Worm (Caenorhabditis elegans) whole organism, midembryonic: ENCODE data around the gene Y81B9A.2.

Experiments used
- T22C8.4 ChIP-seq: fragments of 200-800 bp; sonication (Bioruptor generic); IDR thresholded peaks from 2 replicates; pipeline ENCODE4 v1.3.6; 2022; ENCODE audit warnings: missing genetic modification characterization, missing compliant biosample characterization
- cog-1 ChIP-seq: sonication (generic microtip); optimal IDR thresholded peaks from 2 replicates; lab custom pipeline; 2016; ENCODE audit warnings: missing genetic modification characterization, missing compliant biosample characterization
- flt-1 ChIP-seq: fragments of 200-800 bp; sonication (Bioruptor generic); IDR thresholded peaks from 2 replicates; pipeline ENCODE4 v1.3.6; 2022; ENCODE audit warnings: missing genetic modification characterization, missing compliant biosample characterization
- klf-2 ChIP-seq: fragments of 200-800 bp; sonication (Bioruptor generic); conservative IDR thresholded peaks from 2 replicates; pipeline ENCODE4 v1.3.6; 2022; ENCODE audit warnings: missing genetic modification reagents, missing genetic modification characterization, missing compliant biosample characterization
- med-1 ChIP-seq: sonication (generic microtip); optimal IDR thresholded peaks from 2 replicates; lab custom pipeline; 2017; ENCODE audit warnings: missing genetic modification characterization, mild to moderate bottlenecking, missing compliant biosample characterization, antibody characterized with exemption, missing genetic modification reagents; ENCODE audit not compliant: insufficient read depth
- ref-1 ChIP-seq: fragments of 200-800 bp; sonication (Bioruptor generic); conservative IDR thresholded peaks from 2 replicates; pipeline ENCODE4 v1.3.6; 2022; ENCODE audit warnings: missing genetic modification reagents, missing genetic modification characterization, missing compliant biosample characterization
- tab-1 ChIP-seq: fragments of 200-800 bp; sonication (Bioruptor generic); IDR thresholded peaks from 2 replicates; pipeline ENCODE4 v1.3.6; 2022; ENCODE audit warnings: missing genetic modification characterization, missing compliant biosample characterization
- ztf-23 ChIP-seq: fragments of 200-800 bp; sonication (Bioruptor generic); IDR thresholded peaks from 2 replicates; pipeline ENCODE4 v1.3.6; 2022; ENCODE audit warnings: missing genetic modification reagents, missing genetic modification characterization, missing compliant biosample characterization
- ztf-29 ChIP-seq: fragments of 200-800 bp; sonication (Bioruptor generic); IDR thresholded peaks from 2 replicates; pipeline ENCODE4 v1.3.6; 2022; ENCODE audit warnings: missing genetic modification reagents, missing genetic modification characterization, missing compliant biosample characterization

Y81B9A.2 gene

DNA sequence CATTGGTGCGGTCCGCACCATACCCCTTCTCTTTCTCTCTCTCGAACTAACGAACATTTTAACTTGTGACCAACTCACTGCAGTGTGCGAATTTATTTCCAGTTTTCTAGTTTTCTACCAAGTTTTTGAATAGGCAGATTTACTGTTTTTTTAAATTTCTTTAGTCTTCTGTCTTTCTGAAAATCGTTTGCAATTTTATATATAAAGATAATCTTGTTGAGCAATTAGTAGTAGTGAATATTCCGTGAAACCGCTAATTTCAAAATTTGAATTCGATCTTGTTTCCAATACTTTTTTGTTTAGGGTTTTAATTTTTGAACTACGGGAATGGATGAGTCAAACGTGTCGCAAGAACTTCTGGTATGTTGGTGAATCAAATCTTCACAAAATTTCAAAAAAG is at the start of gene Y81B9A.2:
TSS of gene Y81B9A.2 (plus strand) at position 301 of the 400 bp plus-strand sequence.
- no peak for TF ChIP-seq ref-1

DNA sequence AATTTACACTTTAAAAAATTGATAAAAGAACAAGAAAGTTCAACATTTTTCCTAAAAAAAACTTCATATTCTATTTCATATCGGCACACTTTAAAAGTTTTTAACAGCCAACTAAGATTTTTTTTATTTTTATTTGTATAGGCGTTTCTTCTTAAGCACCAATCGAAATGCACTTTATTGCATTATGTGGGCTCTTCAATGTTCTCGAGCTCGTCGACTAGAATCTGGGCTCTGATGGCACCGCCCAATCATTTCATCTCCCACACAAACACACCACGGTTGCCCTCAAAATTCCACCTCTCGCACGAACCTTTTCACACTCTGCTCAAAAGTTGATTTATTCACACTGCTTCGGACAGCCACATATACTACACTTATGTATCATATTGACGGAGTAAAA is 46.5 kb upstream of the Y81B9A.2 start, which contains the start of gene B0563.6:
TSS of gene B0563.6 (plus strand) at position 301 of the 400 bp plus-strand sequence.
- TF ChIP-seq klf-2 (GFP tag; lab: Robert Waterston, UW) (no peak), cog-1 (tag; lab: Kevin White, UChicago) (no peak), ztf-29 (GFP tag; lab: Robert Waterston, UW) (no peak), tab-1 (GFP tag; lab: Robert Waterston, UW) (no peak), med-1 (GFP tag; lab: Kevin White, UChicago) (no peak), ztf-23 (GFP tag; lab: Robert Waterston, UW) (no peak), flt-1 (GFP tag; lab: Robert Waterston, UW) (no peak), T22C8.4 (GFP tag; lab: Robert Waterston, UW) (no peak), ref-1 (no peak)

DNA sequence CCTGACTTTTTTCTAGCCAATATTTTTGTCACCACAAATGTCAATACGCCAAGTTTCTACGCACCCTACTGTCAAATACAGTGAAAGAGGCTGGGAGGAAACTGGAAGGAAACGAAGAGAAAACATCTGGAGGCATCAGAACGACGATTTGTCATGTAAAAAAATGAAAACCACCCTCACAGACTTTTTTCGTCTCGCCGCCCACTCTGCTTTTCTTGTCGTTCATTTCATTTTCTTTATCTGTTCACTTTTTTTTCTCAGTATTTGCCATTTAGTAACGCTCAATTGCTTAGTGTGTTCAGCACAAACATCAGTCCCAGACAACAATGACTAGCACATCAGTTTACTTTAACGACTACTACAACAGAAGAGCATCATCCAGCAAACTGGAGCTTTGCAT is 38.1 kb upstream of the Y81B9A.2 start, which contains the start of gene B0563.5:
TSS of gene B0563.5 (plus strand) at position 301 of the 400 bp plus-strand sequence.
- TF ChIP-seq tab-1 (GFP tag; lab: Robert Waterston, UW) = no peak
- no peak for TF ChIP-seq cog-1 (tag; lab: Kevin White, UChicago)
- TF ChIP-seq med-1 (GFP tag; lab: Kevin White, UChicago) = no peak
- TF ChIP-seq ref-1 = no peak
- no peak for TF ChIP-seq klf-2 (GFP tag; lab: Robert Waterston, UW)
- TF ChIP-seq ztf-29 (GFP tag; lab: Robert Waterston, UW) = no peak
- no peak for TF ChIP-seq ztf-23 (GFP tag; lab: Robert Waterston, UW)
- no peak for TF ChIP-seq flt-1 (GFP tag; lab: Robert Waterston, UW)
- TF ChIP-seq T22C8.4 (GFP tag; lab: Robert Waterston, UW) = no peak

DNA sequence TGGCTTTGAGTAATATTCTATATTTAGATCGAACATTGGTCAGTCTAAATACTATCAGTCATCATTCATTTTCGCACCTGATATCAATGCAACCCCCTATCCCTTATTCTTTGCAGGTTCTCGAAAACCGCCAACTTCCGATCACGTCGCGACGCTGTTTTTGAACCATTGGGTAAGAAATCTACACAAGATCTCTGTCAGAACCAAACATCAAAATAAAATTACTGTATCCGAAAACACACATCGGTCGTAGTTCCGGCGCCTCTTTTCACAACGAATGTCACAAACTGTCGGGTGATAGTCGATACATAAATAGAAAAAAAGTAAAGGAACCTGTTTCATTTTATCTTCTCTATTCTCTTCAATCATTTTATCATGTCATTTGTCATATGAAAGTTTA is 37.0 kb upstream of the Y81B9A.2 start:
- TF ChIP-seq cog-1 (tag; lab: Kevin White, UChicago) = no peak
- no peak for TF ChIP-seq ref-1

DNA sequence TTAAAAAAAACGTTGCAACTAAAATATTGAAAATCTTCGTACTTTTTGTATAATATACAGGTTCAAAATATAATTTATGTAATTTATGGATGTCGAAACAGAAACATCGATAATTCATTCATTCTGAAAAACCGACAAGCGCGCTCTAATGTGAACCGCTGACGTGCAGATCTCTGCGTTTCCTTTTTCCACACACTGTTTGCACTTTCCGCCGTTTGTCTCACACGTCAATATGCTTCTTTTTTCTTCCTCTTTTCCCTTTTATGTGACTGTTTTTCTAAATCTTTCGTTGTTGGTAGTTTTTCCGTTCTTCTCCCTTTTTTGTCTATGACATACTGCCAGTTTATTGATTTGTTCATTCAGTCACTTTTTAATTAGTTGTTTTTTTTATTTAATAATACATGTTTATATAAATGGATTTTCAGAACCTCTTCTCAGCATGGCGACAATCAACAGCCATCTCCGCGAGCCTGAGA is 33.6 kb upstream of the Y81B9A.2 start, which contains the start of gene tmbi-4:
TSS of gene tmbi-4 (plus strand) at position 426 of the 476 bp plus-strand sequence.
- no peak for TF ChIP-seq T22C8.4 (GFP tag; lab: Robert Waterston, UW)
- TF ChIP-seq klf-2 (GFP tag; lab: Robert Waterston, UW) = no peak
- TF ChIP-seq ztf-23 (GFP tag; lab: Robert Waterston, UW) = no peak
- TF ChIP-seq med-1 (GFP tag; lab: Kevin White, UChicago) = no peak
- TF ChIP-seq flt-1 (GFP tag; lab: Robert Waterston, UW) = no peak
- TF ChIP-seq cog-1 (tag; lab: Kevin White, UChicago) = no peak
- TF ChIP-seq ztf-29 (GFP tag; lab: Robert Waterston, UW) = no peak
- no peak for TF ChIP-seq tab-1 (GFP tag; lab: Robert Waterston, UW)
- no peak for TF ChIP-seq ref-1

DNA sequence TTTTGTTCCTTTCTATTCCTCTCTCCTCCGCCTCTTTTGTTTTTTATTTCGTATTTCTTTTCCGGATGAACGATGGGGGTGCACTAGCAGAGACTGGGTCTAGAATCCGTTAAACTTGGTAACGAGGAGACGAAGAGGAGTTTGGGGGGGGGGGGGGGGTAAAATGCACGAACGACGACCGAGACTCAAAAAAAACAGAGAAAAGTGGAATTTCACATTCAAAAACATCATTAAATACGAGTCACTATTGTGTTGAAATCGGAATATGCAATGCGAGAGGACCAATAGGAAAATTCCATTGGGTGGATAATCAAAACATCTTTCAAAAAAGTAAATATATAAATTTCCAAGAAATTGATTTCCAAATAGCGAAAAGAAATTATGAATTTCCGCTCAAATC is 29.7 kb upstream of the Y81B9A.2 start, which contains the start of gene B0563.7:
TSS of gene B0563.7 (minus strand) at position 101 of the 400 bp plus-strand sequence.
- TF ChIP-seq T22C8.4 (GFP tag; lab: Robert Waterston, UW) = no peak
- TF ChIP-seq flt-1 (GFP tag; lab: Robert Waterston, UW) = no peak
- no peak for TF ChIP-seq tab-1 (GFP tag; lab: Robert Waterston, UW)
- no peak for TF ChIP-seq cog-1 (tag; lab: Kevin White, UChicago)
- TF ChIP-seq med-1 (GFP tag; lab: Kevin White, UChicago) = no peak
- no peak for TF ChIP-seq klf-2 (GFP tag; lab: Robert Waterston, UW)
- no peak for TF ChIP-seq ref-1
- TF ChIP-seq ztf-23 (GFP tag; lab: Robert Waterston, UW) = no peak
- no peak for TF ChIP-seq ztf-29 (GFP tag; lab: Robert Waterston, UW)

DNA sequence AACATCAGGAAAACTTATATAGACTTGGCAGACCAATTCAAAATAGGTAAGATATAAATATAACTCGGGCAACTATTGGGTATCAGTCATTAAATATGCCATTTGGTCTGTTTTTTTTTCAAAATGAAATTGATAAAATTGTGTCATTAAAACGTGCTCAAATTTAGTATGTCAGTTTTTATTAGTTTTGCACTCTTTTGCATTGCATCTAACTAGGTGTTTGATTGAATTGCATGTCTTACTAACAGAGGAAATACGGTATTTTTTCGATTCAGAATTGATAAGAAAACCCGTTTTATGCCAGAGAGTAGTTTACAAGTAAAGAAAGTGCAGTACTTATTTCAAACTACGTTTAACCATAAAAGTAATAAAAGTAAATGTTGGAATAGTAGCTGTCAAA is 28.2 kb upstream of the Y81B9A.2 start:
- TF ChIP-seq ztf-29 (GFP tag; lab: Robert Waterston, UW) (no peak), T22C8.4 (GFP tag; lab: Robert Waterston, UW) (no peak), klf-2 (GFP tag; lab: Robert Waterston, UW) (no peak), flt-1 (GFP tag; lab: Robert Waterston, UW) (no peak), ref-1 (no peak), tab-1 (GFP tag; lab: Robert Waterston, UW) (no peak), ztf-23 (GFP tag; lab: Robert Waterston, UW) (no peak)

DNA sequence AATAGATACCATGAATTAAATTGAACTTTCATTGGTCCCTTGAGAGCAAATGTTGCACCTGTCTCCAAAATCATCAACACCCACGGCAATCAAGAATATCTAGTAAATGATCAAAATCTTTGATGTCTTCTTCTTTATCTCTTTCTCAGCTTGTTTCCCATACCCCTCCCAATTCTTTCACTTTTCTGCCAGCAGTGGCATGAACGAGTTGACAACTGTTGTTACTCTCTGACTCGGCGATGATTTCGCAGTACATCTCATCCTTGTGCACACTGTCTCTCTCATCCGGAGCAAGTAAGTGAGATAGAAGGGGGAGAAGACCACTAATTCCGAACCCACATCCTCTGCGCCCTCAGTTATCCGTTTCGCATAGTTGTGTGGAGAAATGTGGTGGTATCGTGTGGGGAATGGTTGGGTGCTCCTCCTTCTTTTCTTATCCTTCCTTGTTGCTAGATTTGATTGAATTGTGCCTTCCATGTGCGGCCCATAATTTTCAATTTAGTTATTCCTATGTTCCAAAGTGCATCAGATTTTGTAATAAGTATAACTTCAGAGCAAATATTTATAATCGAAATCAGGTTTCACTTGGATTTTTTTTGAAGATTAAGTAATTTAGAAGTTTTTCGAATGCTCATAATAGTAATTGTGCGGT is 22.6 kb upstream of the Y81B9A.2 start:
- no peak for TF ChIP-seq med-1 (GFP tag; lab: Kevin White, UChicago)
- TF ChIP-seq ztf-23 (GFP tag; lab: Robert Waterston, UW) = no peak
- no peak for TF ChIP-seq cog-1 (tag; lab: Kevin White, UChicago)

DNA sequence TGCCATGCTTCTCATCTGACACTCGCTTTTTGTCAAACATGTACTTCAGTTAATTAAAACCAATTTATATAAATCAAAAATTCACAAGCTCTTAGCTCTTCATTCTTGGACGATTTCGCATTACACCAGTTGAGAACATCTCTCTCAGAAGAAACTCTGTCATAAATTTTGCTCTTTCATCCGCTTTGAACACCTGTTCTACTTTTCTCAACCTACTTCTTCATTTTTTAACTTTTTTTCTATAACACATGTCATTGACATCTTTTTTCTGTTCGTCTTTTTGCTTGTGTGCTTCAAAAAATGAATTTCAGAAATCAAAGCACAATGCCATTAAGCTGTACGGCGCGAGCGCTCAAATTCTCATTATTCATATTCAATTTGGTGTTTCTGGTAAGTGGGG is 21.1 kb upstream of the Y81B9A.2 start, which contains the start of gene tsp-11:
TSS of gene tsp-11 (plus strand) at position 301 of the 400 bp plus-strand sequence.
- TF ChIP-seq flt-1 (GFP tag; lab: Robert Waterston, UW) (no peak), ztf-23 (GFP tag; lab: Robert Waterston, UW) (no peak), cog-1 (tag; lab: Kevin White, UChicago) (no peak), T22C8.4 (GFP tag; lab: Robert Waterston, UW) (no peak), ref-1 (no peak), tab-1 (GFP tag; lab: Robert Waterston, UW) (no peak), ztf-29 (GFP tag; lab: Robert Waterston, UW) (no peak), med-1 (GFP tag; lab: Kevin White, UChicago) (no peak), klf-2 (GFP tag; lab: Robert Waterston, UW) (no peak)
